Worm (Caenorhabditis elegans) whole organism, early embryonic: ENCODE measurements around the gene unc-130.

Experiments
- F13C5.2 ChIP-seq: sonication (generic microtip); optimal IDR thresholded peaks from 2 replicates; lab custom pipeline; 2017; ENCODE audit warnings: mild to moderate bottlenecking, missing genetic modification characterization, inconsistent platforms, missing compliant biosample characterization
- ama-1 ChIP-seq: fragments of 150-350 bp; optimal IDR thresholded peaks from 2 replicates; lab custom pipeline; 2014
- flt-1 ChIP-seq: fragments of 200-800 bp; sonication (Bioruptor generic); IDR thresholded peaks from 2 replicates; pipeline ENCODE4 v1.3.6; 2022; ENCODE audit warnings: missing genetic modification characterization, missing compliant biosample characterization
- pes-1 ChIP-seq: fragments of 200-800 bp; sonication (Bioruptor generic); IDR thresholded peaks from 2 replicates; pipeline ENCODE4 v1.3.6; 2022; ENCODE audit warnings: missing genetic modification reagents, missing genetic modification characterization, missing compliant biosample characterization
- tbx-11 ChIP-seq: fragments of 200-800 bp; sonication (Bioruptor generic); IDR thresholded peaks from 2 replicates; pipeline ENCODE4 v1.3.6; 2022; ENCODE audit warnings: missing genetic modification characterization, missing compliant biosample characterization
- tra-4 ChIP-seq: sonication (generic microtip); optimal IDR thresholded peaks from 2 replicates; lab custom pipeline; 2017; ENCODE audit warnings: missing genetic modification characterization, missing compliant biosample characterization

ce11 chrII:11281177-11281576, 589 bp upstream of the unc-130 start:
- TF ChIP-seq tra-4 (tag; lab: Kevin White, UChicago) (no peak), ama-1 (lab: Kevin White, UChicago) (no peak), F13C5.2 (tag; lab: Kevin White, UChicago) (no peak), pes-1 (GFP tag; lab: Robert Waterston, UW) (no peak), flt-1 (GFP tag; lab: Robert Waterston, UW) (no peak), tbx-11 (GFP tag; lab: Robert Waterston, UW) (no peak)
